Fruit fly (Drosophila melanogaster): ENCODE measurements around the gene Spg7.
A peak's percentile ranks its signal among the peaks of the same experiment; 100 is the strongest.

Gene Spg7

dm6 chrX:2698064-2698894 is at the start of gene Spg7, which contains the start of gene Lint-O:
Gene Spg7, minus strand, starts transcription at chrX:2698211.
Gene Lint-O, plus strand, starts transcription at chrX:2698701.
- no peak for TF ChIP-seq CG13204 (GFP tag; optimal IDR thresholded peaks at IDR 0.05)
- TF ChIP-seq CG34367 (tag; optimal IDR thresholded peaks at IDR 0.05), result no peak
- TF ChIP-seq Pif1B (GFP tag; optimal IDR thresholded peaks at IDR 0.05), result no peak
- no peak for TF ChIP-seq Pif1A (GFP tag; optimal IDR thresholded peaks at IDR 0.05)
- TF ChIP-seq CG17806 (tag; optimal IDR thresholded peaks at IDR 0.05), result no peak
- TF ChIP-seq CG12605 (GFP tag; IDR thresholded peaks at IDR 0.05), result no peak

dm6 chrX:2744042-2744441 is 46.0 kb upstream of the Spg7 start, which contains the start of gene Syx4:
Gene Syx4, minus strand, starts transcription at chrX:2744076.
- TF ChIP-seq gl (tag; optimal IDR thresholded peaks at IDR 0.05) (peak; percentile 78), CG9948 (tag; optimal IDR thresholded peaks at IDR 0.05) (peak; percentile 82), CG12605 (GFP tag; IDR thresholded peaks at IDR 0.05) (peak; percentile 96), CG14655 (GFP tag; optimal IDR thresholded peaks at IDR 0.05) (peak; percentile 89), fd96Ca (GFP tag; IDR thresholded peaks at IDR 0.05) (peak; percentile 91), CG15710 (tag; optimal IDR thresholded peaks at IDR 0.05) (peak; percentile 90), EcR (GFP tag; optimal IDR thresholded peaks at IDR 0.05) (no peak), Ets98B (GFP tag; IDR thresholded peaks at IDR 0.05) (peak; percentile 96), CG32121 (GFP tag; IDR thresholded peaks at IDR 0.05) (peak; percentile 94), CG34367 (tag; optimal IDR thresholded peaks at IDR 0.05) (peak; percentile 89), Snoo (tag; optimal IDR thresholded peaks at IDR 0.05) (peak; percentile 79), Pif1A (GFP tag; optimal IDR thresholded peaks at IDR 0.05) (peak; percentile 91), Pif1B (GFP tag; optimal IDR thresholded peaks at IDR 0.05) (peak; percentile 92), rn (GFP tag; IDR thresholded peaks at IDR 0.05) (peak; percentile 86), CG8159 (tag; optimal IDR thresholded peaks at IDR 0.05) (peak; percentile 90), D1 (tag; optimal IDR thresholded peaks at IDR 0.05) (peak; percentile 64), CG17806 (tag; optimal IDR thresholded peaks at IDR 0.05) (peak; percentile 88), CG8301 (tag; optimal IDR thresholded peaks at IDR 0.05) (peak; percentile 87), CG4496 (GFP tag; IDR thresholded peaks at IDR 0.05) (peak; percentile 98), CG13204 (GFP tag; optimal IDR thresholded peaks at IDR 0.05) (peak; percentile 30), CG10348 (GFP tag; IDR thresholded peaks at IDR 0.05) (peak; percentile 76)

dm6 chrX:2743601-2744000 is 45.6 kb upstream of the Spg7 start:
- no peak for TF ChIP-seq CG4496 (GFP tag; IDR thresholded peaks at IDR 0.05)
- no peak for TF ChIP-seq CG13204 (GFP tag; optimal IDR thresholded peaks at IDR 0.05)
- 0 out of 2 replicates have a peak, but pooled peaks have one; percentile 4 for TF ChIP-seq CG12605 (GFP tag; IDR thresholded peaks at IDR 0.05)

dm6 chrX:2743020-2743419 is 45.0 kb upstream of the Spg7 start:
- TF ChIP-seq CG4496 (GFP tag; IDR thresholded peaks at IDR 0.05), result peak; percentile 79
- TF ChIP-seq Snoo (tag; optimal IDR thresholded peaks at IDR 0.05), result peak; percentile 1
- peak; percentile 25; the same call in 1 of the 2 replicates for TF ChIP-seq CG12605 (GFP tag; IDR thresholded peaks at IDR 0.05)
- no peak for TF ChIP-seq EcR (GFP tag; optimal IDR thresholded peaks at IDR 0.05)
- TF ChIP-seq CG32121 (GFP tag; IDR thresholded peaks at IDR 0.05), result peak; percentile 75
- TF ChIP-seq Pif1A (GFP tag; optimal IDR thresholded peaks at IDR 0.05), result peak; percentile 17
- TF ChIP-seq fd96Ca (GFP tag; IDR thresholded peaks at IDR 0.05), result peak; percentile 74
- TF ChIP-seq CG9948 (tag; optimal IDR thresholded peaks at IDR 0.05), result no peak
- peak; percentile 80 for TF ChIP-seq Ets98B (GFP tag; IDR thresholded peaks at IDR 0.05)

dm6 chrX:2742067-2742466 is 44.1 kb upstream of the Spg7 start:
- no peak for TF ChIP-seq EcR (GFP tag; optimal IDR thresholded peaks at IDR 0.05)
- no peak for TF ChIP-seq CG14655 (GFP tag; optimal IDR thresholded peaks at IDR 0.05)
- TF ChIP-seq fd96Ca (GFP tag; IDR thresholded peaks at IDR 0.05), result no peak
- TF ChIP-seq CG8301 (tag; optimal IDR thresholded peaks at IDR 0.05), result peak; percentile 3
- TF ChIP-seq Pif1A (GFP tag; optimal IDR thresholded peaks at IDR 0.05), result peak; percentile 50
- peak; percentile 55 for TF ChIP-seq Pif1B (GFP tag; optimal IDR thresholded peaks at IDR 0.05)
- TF ChIP-seq CG32121 (GFP tag; IDR thresholded peaks at IDR 0.05), result peak; percentile 45; the same call in 1 of the 2 replicates
- TF ChIP-seq Snoo (tag; optimal IDR thresholded peaks at IDR 0.05), result no peak
- no peak for TF ChIP-seq CG10348 (GFP tag; IDR thresholded peaks at IDR 0.05)
- peak; percentile 85 for TF ChIP-seq CG12605 (GFP tag; IDR thresholded peaks at IDR 0.05)
- TF ChIP-seq CG4496 (GFP tag; IDR thresholded peaks at IDR 0.05), result peak; percentile 59; the same call in 2 of the 3 replicates
- TF ChIP-seq CG15710 (tag; optimal IDR thresholded peaks at IDR 0.05), result peak; percentile 41
- TF ChIP-seq CG8159 (tag; optimal IDR thresholded peaks at IDR 0.05), result peak; percentile 12
- TF ChIP-seq gl (tag; optimal IDR thresholded peaks at IDR 0.05), result peak; percentile 65
- TF ChIP-seq D1 (tag; optimal IDR thresholded peaks at IDR 0.05), result no peak
- peak; percentile 30 for TF ChIP-seq CG34367 (tag; optimal IDR thresholded peaks at IDR 0.05)
- peak; percentile 8 for TF ChIP-seq CG9948 (tag; optimal IDR thresholded peaks at IDR 0.05)
- TF ChIP-seq Ets98B (GFP tag; IDR thresholded peaks at IDR 0.05), result peak; percentile 62; the same call in 1 of the 2 replicates
- no peak for TF ChIP-seq CG13204 (GFP tag; optimal IDR thresholded peaks at IDR 0.05)
- TF ChIP-seq rn (GFP tag; IDR thresholded peaks at IDR 0.05), result no peak
- TF ChIP-seq CG17806 (tag; optimal IDR thresholded peaks at IDR 0.05), result no peak

- TF ChIP-seq CG8301 (tag; optimal IDR thresholded peaks at IDR 0.05), result no peak
- no peak for TF ChIP-seq CG14655 (GFP tag; optimal IDR thresholded peaks at IDR 0.05)
- no peak for TF ChIP-seq CG32121 (GFP tag; IDR thresholded peaks at IDR 0.05)
- no peak for TF ChIP-seq CG34367 (tag; optimal IDR thresholded peaks at IDR 0.05)
- no peak for TF ChIP-seq rn (GFP tag; IDR thresholded peaks at IDR 0.05)
- TF ChIP-seq gl (tag; optimal IDR thresholded peaks at IDR 0.05), result no peak
- TF ChIP-seq Pif1B (GFP tag; optimal IDR thresholded peaks at IDR 0.05), result no peak
- no peak for TF ChIP-seq Snoo (tag; optimal IDR thresholded peaks at IDR 0.05)
- no peak for TF ChIP-seq EcR (GFP tag; optimal IDR thresholded peaks at IDR 0.05)
- no peak for TF ChIP-seq fd96Ca (GFP tag; IDR thresholded peaks at IDR 0.05)
- no peak for TF ChIP-seq CG8159 (tag; optimal IDR thresholded peaks at IDR 0.05)
- TF ChIP-seq CG17806 (tag; optimal IDR thresholded peaks at IDR 0.05), result no peak
- TF ChIP-seq CG15710 (tag; optimal IDR thresholded peaks at IDR 0.05), result no peak
- no peak for TF ChIP-seq CG4496 (GFP tag; IDR thresholded peaks at IDR 0.05)
Measured at dm6 chrX:2740084-2740483, 42.1 kb upstream of the Spg7 start, which contains the start of gene kirre. Gene kirre, plus strand, starts transcription at chrX:2740384.
